Worm (Caenorhabditis elegans) whole organism, young adult: Measurements from ENCODE around the gene C35B8.3.

Experiments
- B0261.1 ChIP-seq: sonication (generic microtip); optimal IDR thresholded peaks from 2 replicates; lab custom pipeline; 2016; ENCODE audit warnings: mild to moderate bottlenecking, missing genetic modification characterization, moderate library complexity, missing compliant biosample characterization
- F10E7.11 ChIP-seq: sonication (generic microtip); optimal IDR thresholded peaks from 2 replicates; lab custom pipeline; 2017; ENCODE audit warnings: mild to moderate bottlenecking, missing genetic modification characterization, moderate library complexity, missing compliant biosample characterization
- F33H1.4 ChIP-seq: fragments of 200-800 bp; sonication (Bioruptor generic); IDR thresholded peaks from 2 replicates; pipeline ENCODE4 v1.3.6; 2022; ENCODE audit warnings: missing genetic modification reagents, missing genetic modification characterization, missing compliant biosample characterization
- F39B2.1 ChIP-seq: fragments of 200-800 bp; sonication (Bioruptor generic); IDR thresholded peaks from 2 replicates; pipeline ENCODE4 v1.3.6; 2022; ENCODE audit warnings: missing genetic modification reagents, missing genetic modification characterization, missing compliant biosample characterization
- K12H6.12 ChIP-seq: fragments of 200-800 bp; sonication (Bioruptor generic); optimal IDR thresholded peaks from 2 replicates; lab custom pipeline; 2018; ENCODE audit warnings: mild to moderate bottlenecking, missing genetic modification characterization, missing compliant biosample characterization
- Y53F4B.3 ChIP-seq: fragments of 200-800 bp; sonication (Bioruptor generic); IDR thresholded peaks from 2 replicates; pipeline ENCODE4 v1.3.6; 2022; ENCODE audit warnings: missing genetic modification reagents, missing genetic modification characterization, missing compliant biosample characterization
- Y56A3A.18 ChIP-seq: fragments of 200-800 bp; sonication (Bioruptor generic); IDR thresholded peaks from 2 replicates; pipeline ENCODE4 v1.3.6; 2022; ENCODE audit warnings: missing genetic modification reagents, missing genetic modification characterization, missing compliant biosample characterization
- Y79H2A.3 ChIP-seq: fragments of 200-800 bp; sonication (Bioruptor generic); conservative IDR thresholded peaks from 2 replicates; pipeline ENCODE4 v1.3.6; 2022; ENCODE audit warnings: missing genetic modification reagents, missing genetic modification characterization, missing compliant biosample characterization
- Y95B8A.8 ChIP-seq: fragments of 200-800 bp; sonication (Bioruptor generic); IDR thresholded peaks from 2 replicates; pipeline ENCODE4 v1.3.6; 2022; ENCODE audit warnings: missing genetic modification reagents, missing genetic modification characterization, missing compliant biosample characterization
- ZK185.1 ChIP-seq: sonication (generic microtip); optimal IDR thresholded peaks from 2 replicates; lab custom pipeline; 2016; ENCODE audit warnings: mild to moderate bottlenecking, missing genetic modification characterization, missing compliant biosample characterization; ENCODE audit not compliant: poor library complexity, severe bottlenecking
- ama-1 ChIP-seq, 3 experiments: fragments of 150-350 bp in 1 of 3; sonication (generic microtip) in 2 of 3; optimal IDR thresholded peaks; 2 replicates each; lab custom pipeline; 2014 to 2018; ENCODE audit warnings: missing biosample characterization in 2 of 3, missing genetic modification characterization in 2 of 3, missing genetic modification reagents in 2 of 3
- aptf-2 ChIP-seq: fragments of 200-800 bp; sonication (Bioruptor generic); conservative IDR thresholded peaks from 2 replicates; pipeline ENCODE4 v1.3.6; 2022; ENCODE audit warnings: missing genetic modification reagents, missing genetic modification characterization, missing compliant biosample characterization
- atf-7 ChIP-seq: sonication (generic microtip); optimal IDR thresholded peaks from 2 replicates; lab custom pipeline; 2017; ENCODE audit warnings: mild to moderate bottlenecking, missing genetic modification characterization, missing compliant biosample characterization
- cebp-1 ChIP-seq, 2 experiments: fragments of 200-800 bp in 1 of 2; sonication (Bioruptor generic) in 1 of 2; sonication (generic microtip) in 1 of 2; IDR thresholded peaks in 1 of 2; optimal IDR thresholded peaks in 1 of 2; 2 replicates each; pipeline versions ENCODE4 v1.3.6 to Lab custom; 2017 to 2022; ENCODE audit warnings: missing compliant biosample characterization in 2 of 2, missing genetic modification characterization in 2 of 2, mild to moderate bottlenecking in 1 of 2, missing genetic modification reagents in 1 of 2, moderate library complexity in 1 of 2
- egl-18 ChIP-seq: fragments of 200-800 bp; sonication (Bioruptor generic); IDR thresholded peaks from 2 replicates; pipeline ENCODE4 v1.3.6; 2022; ENCODE audit warnings: missing genetic modification reagents, missing genetic modification characterization, missing compliant biosample characterization
- egrh-3 ChIP-seq: fragments of 200-800 bp; sonication (Bioruptor generic); IDR thresholded peaks from 2 replicates; pipeline ENCODE4 v1.3.6; 2022; ENCODE audit warnings: missing genetic modification reagents, missing genetic modification characterization, missing compliant biosample characterization
- fkh-3 ChIP-seq: sonication (generic microtip); optimal IDR thresholded peaks from 2 replicates; lab custom pipeline; 2016; ENCODE audit warnings: mild to moderate bottlenecking, missing genetic modification characterization, missing compliant biosample characterization
- hsf-1 ChIP-seq: fragments of 200-800 bp; sonication (Bioruptor generic); IDR thresholded peaks from 2 replicates; pipeline ENCODE4 v1.3.6; 2022; ENCODE audit warnings: missing genetic modification reagents, missing genetic modification characterization, missing compliant biosample characterization
- lin-26 ChIP-seq: fragments of 200-800 bp; sonication (Bioruptor generic); IDR thresholded peaks from 2 replicates; pipeline ENCODE4 v1.3.6; 2022; ENCODE audit warnings: missing genetic modification reagents, missing genetic modification characterization, missing compliant biosample characterization
- lin-40 ChIP-seq: sonication (generic microtip); optimal IDR thresholded peaks from 2 replicates; lab custom pipeline; 2016; ENCODE audit warnings: missing genetic modification characterization, mild to moderate bottlenecking, missing compliant biosample characterization, missing genotype, missing genetic modification reagents
- lin-54 ChIP-seq: fragments of 200-800 bp; sonication (Bioruptor generic); optimal IDR thresholded peaks from 2 replicates; lab custom pipeline; 2018; ENCODE audit warnings: mild to moderate bottlenecking, missing genetic modification characterization, missing compliant biosample characterization
- lir-1 ChIP-seq: fragments of 200-800 bp; sonication (Bioruptor generic); conservative IDR thresholded peaks from 2 replicates; pipeline ENCODE4 v1.3.6; 2022; ENCODE audit warnings: missing genetic modification reagents, missing genetic modification characterization, missing compliant biosample characterization
- lsl-1 ChIP-seq: fragments of 200-800 bp; sonication (Bioruptor generic); optimal IDR thresholded peaks from 2 replicates; lab custom pipeline; 2018; ENCODE audit warnings: mild to moderate bottlenecking, missing genetic modification characterization, moderate library complexity, missing compliant biosample characterization
- madf-10 ChIP-seq: sonication (generic microtip); optimal IDR thresholded peaks from 2 replicates; lab custom pipeline; 2016; ENCODE audit warnings: mild to moderate bottlenecking, missing genetic modification characterization, missing compliant biosample characterization
- madf-6 ChIP-seq: fragments of 200-800 bp; sonication (Bioruptor generic); IDR thresholded peaks from 2 replicates; pipeline ENCODE4 v1.3.6; 2022; ENCODE audit warnings: missing genetic modification reagents, missing genetic modification characterization, missing compliant biosample characterization
- mcd-1 ChIP-seq: fragments of 200-800 bp; sonication (Bioruptor generic); IDR thresholded peaks from 2 replicates; pipeline ENCODE4 v1.3.6; 2022; ENCODE audit warnings: missing genetic modification reagents, missing genetic modification characterization, missing compliant biosample characterization
- mxl-1 ChIP-seq: sonication (generic microtip); optimal IDR thresholded peaks from 2 replicates; lab custom pipeline; 2016; ENCODE audit warnings: missing genetic modification characterization, missing compliant biosample characterization
- nfya-1 ChIP-seq: sonication (generic microtip); optimal IDR thresholded peaks from 2 replicates; lab custom pipeline; 2017; ENCODE audit warnings: antibody characterized with exemption, missing compliant biosample characterization, missing genetic modification characterization, borderline replicate concordance; ENCODE audit not compliant: insufficient read depth
- nfyb-1 ChIP-seq: fragments of 200-800 bp; sonication (Bioruptor generic); IDR thresholded peaks from 2 replicates; pipeline ENCODE4 v1.3.6; 2022; ENCODE audit warnings: missing genetic modification reagents, missing genetic modification characterization, missing compliant biosample characterization
- nhr-179 ChIP-seq: sonication (generic microtip); optimal IDR thresholded peaks from 2 replicates; lab custom pipeline; 2016; ENCODE audit warnings: mild to moderate bottlenecking, missing genetic modification characterization, missing compliant biosample characterization
- pbrm-1 ChIP-seq: fragments of 200-800 bp; sonication (Bioruptor generic); IDR thresholded peaks from 2 replicates; pipeline ENCODE4 v1.3.6; 2022; ENCODE audit warnings: missing genetic modification reagents, missing genetic modification characterization, missing compliant biosample characterization
- rec-8 ChIP-seq, 2 experiments: sonication (generic microtip); optimal IDR thresholded peaks; 2 replicates each; lab custom pipeline; 2016; ENCODE audit warnings: mild to moderate bottlenecking in 2 of 2, missing genetic modification characterization in 2 of 2, missing genetic modification reagents in 2 of 2, missing genotype in 2 of 2, missing biosample characterization in 1 of 2, missing compliant biosample characterization in 1 of 2, moderate library complexity in 1 of 2
- repo-1 ChIP-seq: sonication (generic microtip); optimal IDR thresholded peaks from 2 replicates; lab custom pipeline; 2017; ENCODE audit warnings: mild to moderate bottlenecking, missing genetic modification characterization, missing compliant biosample characterization
- sea-2 ChIP-seq: fragments of 200-800 bp; sonication (Bioruptor generic); IDR thresholded peaks from 2 replicates; pipeline ENCODE4 v1.3.6; 2022; ENCODE audit warnings: missing genetic modification characterization, missing compliant biosample characterization
- sptf-2 ChIP-seq: fragments of 200-800 bp; sonication (Bioruptor generic); optimal IDR thresholded peaks from 2 replicates; lab custom pipeline; 2018; ENCODE audit warnings: mild to moderate bottlenecking, missing genetic modification characterization, missing compliant biosample characterization
- unc-130 ChIP-seq: sonication (generic microtip); optimal IDR thresholded peaks from 2 replicates; lab custom pipeline; 2016; ENCODE audit warnings: missing genetic modification reagents, missing genetic modification characterization, missing compliant biosample characterization
- zfh-2 ChIP-seq: fragments of 200-800 bp; sonication (Bioruptor generic); conservative IDR thresholded peaks from 2 replicates; pipeline ENCODE4 v1.3.6; 2022; ENCODE audit warnings: missing genetic modification reagents, missing genetic modification characterization, missing compliant biosample characterization
- ztf-18 ChIP-seq: sonication (generic microtip); optimal IDR thresholded peaks from 2 replicates; lab custom pipeline; 2016; ENCODE audit warnings: missing genotype, mild to moderate bottlenecking, missing genetic modification characterization, missing compliant biosample characterization
- ztf-3 ChIP-seq: fragments of 200-800 bp; sonication (Bioruptor generic); optimal IDR thresholded peaks from 2 replicates; lab custom pipeline; 2018; ENCODE audit warnings: mild to moderate bottlenecking, missing genetic modification characterization, missing compliant biosample characterization

C35B8.3 gene

DNA sequence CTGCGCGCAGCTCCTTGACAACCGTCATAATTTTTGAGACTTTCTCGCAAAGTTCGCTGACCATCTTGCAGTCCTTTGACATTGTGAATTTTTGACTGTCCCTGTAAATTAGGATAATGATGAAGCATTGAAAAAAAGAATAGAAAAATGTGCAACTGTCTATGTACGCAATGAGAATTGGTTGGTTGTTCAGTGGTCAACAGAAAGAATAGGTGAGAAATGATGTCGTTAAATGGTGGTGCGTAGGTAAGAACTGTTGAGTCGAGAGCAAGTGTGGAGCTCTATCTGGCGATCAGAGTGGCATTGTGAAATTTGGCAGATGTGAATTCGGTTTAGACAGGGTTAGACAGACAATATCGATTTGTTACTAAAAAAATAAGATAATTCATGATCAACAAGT is 39.3 kb upstream of the C35B8.3 start, which contains the start of gene B0563.8:
B0563.8 (minus strand) TSS at position 101 of the 400 bp plus-strand sequence.
- TF ChIP-seq aptf-2 (GFP tag; lab: Robert Waterston, UW) (no peak), mcd-1 (GFP tag; lab: Robert Waterston, UW) (no peak), ztf-3 (no peak), nhr-179 (no peak), F10E7.11 (tag; lab: Kevin White, UChicago) (no peak), pbrm-1 (no peak), ztf-18 (no peak), Y95B8A.8 (no peak), fkh-3 (tag; lab: Kevin White, UChicago) (no peak), mxl-1 (tag; lab: Kevin White, UChicago) (no peak), B0261.1 (tag; lab: Kevin White, UChicago) (no peak), ZK185.1 (tag; lab: Kevin White, UChicago) (no peak)

DNA sequence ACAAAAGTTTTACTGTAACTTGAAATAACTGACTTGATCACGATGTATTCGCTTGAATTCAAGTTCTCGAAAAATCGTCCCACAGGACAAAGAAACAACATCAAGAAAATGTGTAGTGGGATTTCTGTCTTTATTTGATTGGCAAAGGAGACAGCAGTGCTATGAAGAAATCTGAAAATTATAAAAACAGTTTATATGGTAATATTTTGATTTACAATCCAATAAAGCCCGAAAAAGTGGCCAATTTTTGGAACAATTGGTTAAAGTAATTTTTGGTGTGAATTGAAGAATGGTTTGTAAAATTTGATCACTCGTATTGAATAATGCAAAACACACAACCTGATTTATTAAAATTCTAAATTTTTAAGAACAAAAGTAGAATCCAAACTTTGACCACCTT is 32.9 kb upstream of the C35B8.3 start, which contains the start of gene Y81B9A.4:
Y81B9A.4 (minus strand) TSS at position 101 of the 400 bp plus-strand sequence.
- no peak for TF ChIP-seq lin-26 (GFP tag; lab: Robert Waterston, UW)
- no peak for TF ChIP-seq nfya-1 (tag; lab: Kevin White, UChicago)

DNA sequence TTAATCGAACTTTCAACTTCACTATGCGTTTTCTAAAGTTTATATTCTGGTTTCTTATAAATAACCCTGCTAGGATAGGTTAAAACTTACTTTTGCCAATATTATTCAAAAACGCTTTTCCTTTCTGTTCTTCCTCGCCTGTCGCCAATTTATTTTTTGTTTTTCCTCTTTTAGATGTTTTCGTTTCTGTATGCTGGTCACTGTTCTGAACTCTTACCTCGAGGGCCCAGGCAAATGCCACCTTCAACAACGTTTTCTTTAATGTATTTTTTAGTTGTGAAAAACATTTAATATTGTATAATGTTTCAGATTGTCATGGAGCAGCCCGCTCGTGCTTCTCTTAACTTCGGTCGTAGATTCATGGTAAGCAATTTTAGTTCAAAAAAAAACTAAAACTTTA is 31.6 kb upstream of the C35B8.3 start, which contains the start of gene Y81B9A.3:
Y81B9A.3 (plus strand) TSS at position 301 of the 400 bp plus-strand sequence.
- TF ChIP-seq aptf-2 (GFP tag; lab: Robert Waterston, UW), result no peak
- TF ChIP-seq B0261.1 (tag; lab: Kevin White, UChicago), result no peak
- no peak for TF ChIP-seq hsf-1 (GFP tag; lab: Robert Waterston, UW)
- no peak for TF ChIP-seq Y79H2A.3 (GFP tag; lab: Robert Waterston, UW)
- no peak for TF ChIP-seq mcd-1 (GFP tag; lab: Robert Waterston, UW)
- no peak for TF ChIP-seq Y53F4B.3 (GFP tag; lab: Robert Waterston, UW)
- TF ChIP-seq madf-6 (GFP tag; lab: Robert Waterston, UW), result no peak
- TF ChIP-seq unc-130 (GFP tag; lab: Kevin White, UChicago), result no peak
- no peak for TF ChIP-seq K12H6.12 (tag; lab: Kevin White, UChicago)

DNA sequence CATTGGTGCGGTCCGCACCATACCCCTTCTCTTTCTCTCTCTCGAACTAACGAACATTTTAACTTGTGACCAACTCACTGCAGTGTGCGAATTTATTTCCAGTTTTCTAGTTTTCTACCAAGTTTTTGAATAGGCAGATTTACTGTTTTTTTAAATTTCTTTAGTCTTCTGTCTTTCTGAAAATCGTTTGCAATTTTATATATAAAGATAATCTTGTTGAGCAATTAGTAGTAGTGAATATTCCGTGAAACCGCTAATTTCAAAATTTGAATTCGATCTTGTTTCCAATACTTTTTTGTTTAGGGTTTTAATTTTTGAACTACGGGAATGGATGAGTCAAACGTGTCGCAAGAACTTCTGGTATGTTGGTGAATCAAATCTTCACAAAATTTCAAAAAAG is 29.9 kb upstream of the C35B8.3 start, which contains the start of gene Y81B9A.2:
Y81B9A.2 (plus strand) TSS at position 301 of the 400 bp plus-strand sequence.
- TF ChIP-seq madf-10 (no peak), madf-6 (GFP tag; lab: Robert Waterston, UW) (no peak), sptf-2 (no peak), F39B2.1 (GFP tag; lab: Robert Waterston, UW) (no peak)

DNA sequence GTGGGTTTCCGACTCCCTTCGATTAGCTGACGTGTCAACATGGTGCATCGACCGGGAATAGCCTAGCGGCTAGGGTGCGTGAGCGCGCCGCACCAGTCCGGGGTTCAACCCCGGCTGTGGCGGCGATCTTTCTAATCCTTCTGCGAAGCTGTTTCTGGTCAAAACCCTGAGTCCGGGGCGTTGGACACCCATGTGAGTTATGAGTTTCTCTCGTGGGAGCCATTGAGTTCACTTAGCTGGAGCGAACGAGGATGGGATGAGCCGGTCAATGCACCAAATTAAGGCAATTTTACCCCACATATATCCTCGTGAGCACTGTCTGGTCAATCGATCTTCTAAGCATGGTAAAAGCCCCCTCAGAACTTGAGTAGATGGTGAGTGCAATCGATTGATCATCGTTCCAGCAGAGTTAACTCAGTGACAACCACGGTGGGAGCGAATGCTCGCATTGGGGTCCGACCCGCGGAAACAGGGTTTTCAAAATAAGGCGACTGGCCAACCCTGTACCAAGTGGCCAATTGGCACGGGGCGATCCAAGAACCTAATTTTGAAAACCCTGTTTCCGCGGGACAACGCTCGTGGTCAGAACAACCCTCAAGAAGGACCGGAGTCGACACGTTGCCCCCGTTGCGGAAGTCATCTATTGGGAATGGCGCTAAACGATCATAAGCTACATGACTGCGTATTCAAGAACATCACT is 21.8 kb upstream of the C35B8.3 start, which contains the start of gene Y81B9A.1:
Y81B9A.1 (plus strand) TSS at position 650 of the 700 bp plus-strand sequence.
- TF ChIP-seq zfh-2 (GFP tag; lab: Robert Waterston, UW) (0 out of 2 replicates have a peak, but pooled peaks have one; percentile 20), cebp-1 (GFP tag; IDR thresholded peaks at IDR 0.05; lab: Robert Waterston, UW) (no peak), cebp-1 (tag; optimal IDR thresholded peaks at IDR 0.05; lab: Kevin White, UChicago) (no peak), lin-40 (tag; lab: Kevin White, UChicago) (no peak), lir-1 (GFP tag; lab: Robert Waterston, UW) (no peak), rec-8 (tag; optimal IDR thresholded peaks at IDR 0.05; lab: Kevin White, UChicago) (no peak), F33H1.4 (GFP tag; lab: Robert Waterston, UW) (no peak), Y56A3A.18 (GFP tag; lab: Robert Waterston, UW) (no peak), atf-7 (tag; lab: Kevin White, UChicago) (no peak), nfyb-1 (GFP tag; lab: Robert Waterston, UW) (no peak), egrh-3 (GFP tag; lab: Robert Waterston, UW) (peak; percentile 61; the same call in 1 of the 2 replicates), madf-6 (GFP tag; lab: Robert Waterston, UW) (no peak), lin-54 (GFP tag; lab: Kevin White, UChicago) (no peak), egl-18 (no peak), lsl-1 (GFP tag; lab: Kevin White, UChicago) (no peak), sea-2 (GFP tag; lab: Robert Waterston, UW) (no peak), Y79H2A.3 (GFP tag; lab: Robert Waterston, UW) (no peak), ama-1 (optimal IDR thresholded peaks at IDR 0.05; lab: Kevin White, UChicago) (no peak), ama-1 (GFP tag; optimal IDR thresholded peaks at IDR 0.05; lab: Kevin White, UChicago) (peak in 1 of 2 experiments; percentile 23), repo-1 (no peak)
